Fruit fly (Drosophila melanogaster) S2 (cell line): Measurements from ENCODE around the gene CanA-14F.

Experiments used
- CG8478 ChIP-seq: fragments of >200 bp; optimal IDR thresholded peaks from 2 replicates; lab custom pipeline; 2018
- CTCF ChIP-seq, 2 experiments: fragments of >200 bp; optimal IDR thresholded peaks; 2 replicates each; lab custom pipeline; 2018

Gene CanA-14F

dm6 chrX:16559514-16560510 is 27.2 kb downstream of the CanA-14F start, which contains the start of gene Pp2B-14D:
Pp2B-14D (minus strand) TSS chrX:16560016.
- TF ChIP-seq CTCF (optimal IDR thresholded peaks at IDR 0.05; lab: Kevin White, UChicago) (no peak), CG8478 (lab: Kevin White, UChicago) (no peak)

dm6 chrX:16553542-16554182 is 33.3 kb downstream of the CanA-14F start, which contains the start of gene Arp2:
Arp2 (minus strand) TSS chrX:16553968.
- no peak for TF ChIP-seq CTCF (optimal IDR thresholded peaks at IDR 0.05; lab: Kevin White, UChicago)
- TF ChIP-seq CG8478 (lab: Kevin White, UChicago) = no peak

- TF ChIP-seq CG8478 (lab: Kevin White, UChicago) = no peak
- TF ChIP-seq CTCF (optimal IDR thresholded peaks at IDR 0.05; lab: Kevin White, UChicago) = peak; percentile 37 to 41
These were observed 34.0 kb downstream of the CanA-14F start for dm6 chrX:16552968-16553417.

dm6 chrX:16552567-16552966 is 34.4 kb downstream of the CanA-14F start:
- TF ChIP-seq CG8478 (lab: Kevin White, UChicago) = no peak
- no peak for TF ChIP-seq CTCF (optimal IDR thresholded peaks at IDR 0.05; lab: Kevin White, UChicago)

- no peak for TF ChIP-seq CG8478 (lab: Kevin White, UChicago)
- TF ChIP-seq CTCF (optimal IDR thresholded peaks at IDR 0.05; lab: Kevin White, UChicago) = peak; percentile 36 to 62
These were observed 39.6 kb downstream of the CanA-14F start, which contains the start of gene CG9902 for dm6 chrX:16547390-16547789. CG9902 (minus strand) TSS chrX:16547520.

- TF ChIP-seq CG8478 (lab: Kevin White, UChicago) = no peak
- no peak for TF ChIP-seq CTCF (optimal IDR thresholded peaks at IDR 0.05; lab: Kevin White, UChicago)
These were observed 46.1 kb downstream of the CanA-14F start, which contains the start of gene CG9903 for dm6 chrX:16540802-16541346. CG9903 (minus strand) TSS chrX:16540852.

- TF ChIP-seq CG8478 (lab: Kevin White, UChicago) = no peak
- no peak for TF ChIP-seq CTCF (optimal IDR thresholded peaks at IDR 0.05; lab: Kevin White, UChicago)
These were observed 53.9 kb downstream of the CanA-14F start, which contains the start of gene para for dm6 chrX:16533046-16533496. para (minus strand) TSS chrX:16533096.

dm6 chrX:16527203-16527602 is 59.8 kb downstream of the CanA-14F start:
- TF ChIP-seq CG8478 (lab: Kevin White, UChicago) = no peak
- TF ChIP-seq CTCF (optimal IDR thresholded peaks at IDR 0.05; lab: Kevin White, UChicago) = no peak

- no peak for TF ChIP-seq CG8478 (lab: Kevin White, UChicago)
These were observed 60.8 kb downstream of the CanA-14F start for dm6 chrX:16526084-16526734.

- TF ChIP-seq CTCF (optimal IDR thresholded peaks at IDR 0.05; lab: Kevin White, UChicago) (no peak), CG8478 (lab: Kevin White, UChicago) (no peak)
These were observed 61.7 kb downstream of the CanA-14F start, which contains the start of gene Cnx14D for dm6 chrX:16525315-16525714. Cnx14D (minus strand) TSS chrX:16525415.
